Worm (Caenorhabditis elegans) whole organism, midembryonic: Measurements from ENCODE around the gene E02C12.9.

Experiments used
- T22C8.4 ChIP-seq: fragments of 200-800 bp; sonication (Bioruptor generic); IDR thresholded peaks from 2 replicates; pipeline ENCODE4 v1.3.6; 2022; ENCODE audit warnings: missing genetic modification characterization, missing compliant biosample characterization
- flt-1 ChIP-seq: fragments of 200-800 bp; sonication (Bioruptor generic); IDR thresholded peaks from 2 replicates; pipeline ENCODE4 v1.3.6; 2022; ENCODE audit warnings: missing genetic modification characterization, missing compliant biosample characterization
- ref-1 ChIP-seq: fragments of 200-800 bp; sonication (Bioruptor generic); conservative IDR thresholded peaks from 2 replicates; pipeline ENCODE4 v1.3.6; 2022; ENCODE audit warnings: missing genetic modification reagents, missing genetic modification characterization, missing compliant biosample characterization
- ztf-23 ChIP-seq: fragments of 200-800 bp; sonication (Bioruptor generic); IDR thresholded peaks from 2 replicates; pipeline ENCODE4 v1.3.6; 2022; ENCODE audit warnings: missing genetic modification reagents, missing genetic modification characterization, missing compliant biosample characterization

DNA sequence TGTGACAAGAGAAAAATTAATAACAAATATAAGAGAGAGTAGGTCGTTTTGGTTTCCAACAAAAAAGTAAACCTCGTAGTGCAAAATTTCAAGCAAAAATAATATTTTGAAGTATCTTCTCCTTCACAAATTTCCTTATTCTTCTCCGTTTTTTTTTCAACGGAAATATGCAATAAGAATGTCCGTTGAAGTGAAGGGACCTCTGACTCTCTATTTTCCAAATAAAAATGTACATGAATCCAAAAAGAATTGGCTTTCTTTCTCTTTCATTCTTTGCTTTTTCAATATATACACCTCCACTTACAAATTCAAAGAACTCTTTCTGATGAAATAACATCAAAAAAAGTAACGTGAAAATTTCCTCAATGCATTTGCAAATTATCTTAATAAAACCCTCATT, 41.3 kb upstream of the E02C12.9 start, which contains the start of gene F36D4.1:
- TF ChIP-seq ztf-23 (GFP tag; lab: Robert Waterston, UW) (no peak), flt-1 (GFP tag; lab: Robert Waterston, UW) (no peak), ref-1 (no peak), T22C8.4 (GFP tag; lab: Robert Waterston, UW) (no peak)
